Fruit fly (Drosophila melanogaster) whole organism, adult: Measurements from ENCODE around the gene CG14221.

Experiments
- CG11617 ChIP-seq: fragments of 200-800 bp; sonication (Bioruptor generic); optimal IDR thresholded peaks from 2 replicates; lab custom pipeline; 2017; ENCODE audit warnings: mild to moderate bottlenecking, missing biosample characterization, missing genetic modification reagents, missing genetic modification characterization
- CG12768 ChIP-seq: fragments of 200-800 bp; sonication (Bioruptor generic); optimal IDR thresholded peaks from 2 replicates; lab custom pipeline; 2017; ENCODE audit warnings: missing biosample characterization, missing genetic modification characterization, mild to moderate bottlenecking, moderate library complexity, missing genetic modification reagents
- CG14711 ChIP-seq: fragments of 200-800 bp; sonication (Bioruptor generic); optimal IDR thresholded peaks from 2 replicates; lab custom pipeline; 2018; ENCODE audit warnings: missing biosample characterization, mild to moderate bottlenecking, missing genetic modification characterization, moderate library complexity
- CG1620 ChIP-seq: fragments of 200-800 bp; sonication (Bioruptor generic); optimal IDR thresholded peaks from 2 replicates; lab custom pipeline; 2016; ENCODE audit warnings: missing biosample characterization, missing genetic modification characterization
- CG33017 ChIP-seq: fragments of 200-800 bp; sonication (Bioruptor generic); optimal IDR thresholded peaks from 2 replicates; lab custom pipeline; 2018; ENCODE audit warnings: missing biosample characterization, mild to moderate bottlenecking, missing genetic modification characterization, moderate library complexity
- CG5204 ChIP-seq: fragments of 200-800 bp; sonication (Bioruptor generic); optimal IDR thresholded peaks from 2 replicates; lab custom pipeline; 2016; ENCODE audit warnings: missing biosample characterization, missing genetic modification characterization
- CG7045 ChIP-seq: fragments of 200-800 bp; sonication (Bioruptor generic); optimal IDR thresholded peaks from 2 replicates; lab custom pipeline; 2017; ENCODE audit warnings: missing biosample characterization, mild to moderate bottlenecking, missing genetic modification characterization
- CG7101 ChIP-seq: fragments of 200-800 bp; sonication (Bioruptor generic); optimal IDR thresholded peaks from 2 replicates; lab custom pipeline; 2018; ENCODE audit warnings: missing biosample characterization, mild to moderate bottlenecking, missing genetic modification characterization, moderate library complexity
- Clk ChIP-seq: fragments of 200-800 bp; sonication (Bioruptor generic); optimal IDR thresholded peaks from 2 replicates; lab custom pipeline; 2017; ENCODE audit warnings: missing biosample characterization, missing genetic modification characterization
- Crg-1 ChIP-seq: fragments of 200-800 bp; sonication (Bioruptor generic); optimal IDR thresholded peaks from 2 replicates; lab custom pipeline; 2016; ENCODE audit warnings: missing biosample characterization, missing genetic modification characterization
- Hr96 ChIP-seq: fragments of 200-800 bp; sonication (Bioruptor generic); optimal IDR thresholded peaks from 2 replicates; lab custom pipeline; 2016; ENCODE audit warnings: missing biosample characterization, missing genetic modification characterization
- Mnt ChIP-seq: fragments of 200-800 bp; sonication (Bioruptor generic); optimal IDR thresholded peaks from 2 replicates; lab custom pipeline; 2016; ENCODE audit warnings: missing biosample characterization, mild to moderate bottlenecking, missing genetic modification characterization
- bab1 ChIP-seq: fragments of 200-800 bp; sonication (Bioruptor generic); optimal IDR thresholded peaks from 3 replicates; lab custom pipeline; 2019; ENCODE audit warnings: missing biosample characterization, mild to moderate bottlenecking, missing genetic modification characterization, moderate library complexity
- cic ChIP-seq: fragments of 200-800 bp; sonication (Bioruptor generic); optimal IDR thresholded peaks from 2 replicates; lab custom pipeline; 2017; ENCODE audit warnings: missing biosample characterization, mild to moderate bottlenecking, missing genetic modification characterization, moderate library complexity
- cnc ChIP-seq, 2 experiments: fragments of >200 bp; optimal IDR thresholded peaks; 2 replicates each; lab custom pipeline; 2017
- kay ChIP-seq: fragments of 200-800 bp; sonication (Bioruptor generic); peaks from one replicate; lab custom pipeline; 2016; ENCODE audit warnings: missing biosample characterization, missing genetic modification characterization, borderline replicate concordance
- ovo ChIP-seq: fragments of 200-800 bp; sonication (Bioruptor generic); optimal IDR thresholded peaks from 2 replicates; lab custom pipeline; 2016; ENCODE audit warnings: missing biosample characterization, missing genetic modification characterization
- pad ChIP-seq: fragments of 200-800 bp; sonication (Bioruptor generic); optimal IDR thresholded peaks from 3 replicates; lab custom pipeline; 2017; ENCODE audit warnings: missing biosample characterization, missing genetic modification characterization, mild to moderate bottlenecking, moderate library complexity, missing genetic modification reagents
- tj ChIP-seq: fragments of 200-800 bp; sonication (Bioruptor generic); optimal IDR thresholded peaks from 3 replicates; lab custom pipeline; 2017; ENCODE audit warnings: missing biosample characterization, mild to moderate bottlenecking, missing genetic modification characterization, moderate library complexity
- toe ChIP-seq: fragments of 200-800 bp; sonication (Bioruptor generic); optimal IDR thresholded peaks from 2 replicates; lab custom pipeline; 2016; ENCODE audit warnings: missing biosample characterization, missing genetic modification characterization

CG14221 gene

DNA sequence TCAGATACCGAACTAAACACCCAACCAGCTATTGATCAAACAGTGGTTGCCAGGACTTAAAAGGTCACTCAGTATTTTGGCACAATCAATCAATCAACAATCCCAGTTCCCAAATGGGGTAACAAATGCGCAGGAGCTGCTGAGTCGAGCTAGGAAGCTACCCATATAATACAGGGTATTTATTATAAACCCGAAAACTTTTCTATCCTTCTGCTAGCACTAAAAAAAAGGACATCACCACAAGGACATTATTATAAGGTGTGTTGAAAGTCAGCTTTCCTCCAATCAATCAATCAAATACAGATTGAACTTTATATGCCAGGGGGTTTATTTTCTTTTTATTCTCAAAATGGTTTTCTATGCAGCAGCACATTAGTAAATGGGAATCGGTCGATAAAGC is at the start of gene CG14221:
Gene CG14221 (minus strand): TSS at position 101 of the 400 bp plus-strand sequence.
- no peak for TF ChIP-seq CG12768

- peak; percentile 98 for TF ChIP-seq Hr96 (GFP tag; lab: Kevin White, UChicago)
- TF ChIP-seq CG33017 = peak; percentile 93
- TF ChIP-seq kay (GFP tag; lab: Kevin White, UChicago) = peak; percentile 99
- TF ChIP-seq toe (GFP tag; lab: Kevin White, UChicago) = peak; percentile 91
- peak; percentile 94 for TF ChIP-seq CG11617 (GFP tag; lab: Kevin White, UChicago)
- peak; percentile 96 for TF ChIP-seq CG1620 (GFP tag; lab: Kevin White, UChicago)
- peak; percentile 91 for TF ChIP-seq CG7045 (GFP tag; lab: Kevin White, UChicago)
- TF ChIP-seq tj = peak; percentile 81
- no peak for TF ChIP-seq cnc (optimal IDR thresholded peaks at IDR 0.05; lab: Kevin White, UChicago)
- TF ChIP-seq Clk (GFP tag; lab: Kevin White, UChicago) = peak; percentile 84
- TF ChIP-seq Crg-1 (GFP tag; lab: Kevin White, UChicago) = peak; percentile 93
- TF ChIP-seq CG12768 = peak; percentile 96
- TF ChIP-seq CG14711 (tag; lab: Kevin White, UChicago) = peak; percentile 88
- peak; percentile 95 for TF ChIP-seq CG5204 (GFP tag; lab: Kevin White, UChicago)
- peak; percentile 91 for TF ChIP-seq ovo (GFP tag; lab: Kevin White, UChicago)
- peak; percentile 94 for TF ChIP-seq Mnt
- TF ChIP-seq pad (GFP tag; lab: Kevin White, UChicago) = peak; percentile 83
- peak; percentile 44 for TF ChIP-seq cic (GFP tag; lab: Kevin White, UChicago)
- peak; percentile 98 for TF ChIP-seq CG7101 (tag; lab: Kevin White, UChicago)
- peak; percentile 90 for TF ChIP-seq bab1 (GFP tag; lab: Kevin White, UChicago)
These were observed 47.4 kb upstream of the CG14221 start for dm6 chrX:19668405-19668804.

DNA sequence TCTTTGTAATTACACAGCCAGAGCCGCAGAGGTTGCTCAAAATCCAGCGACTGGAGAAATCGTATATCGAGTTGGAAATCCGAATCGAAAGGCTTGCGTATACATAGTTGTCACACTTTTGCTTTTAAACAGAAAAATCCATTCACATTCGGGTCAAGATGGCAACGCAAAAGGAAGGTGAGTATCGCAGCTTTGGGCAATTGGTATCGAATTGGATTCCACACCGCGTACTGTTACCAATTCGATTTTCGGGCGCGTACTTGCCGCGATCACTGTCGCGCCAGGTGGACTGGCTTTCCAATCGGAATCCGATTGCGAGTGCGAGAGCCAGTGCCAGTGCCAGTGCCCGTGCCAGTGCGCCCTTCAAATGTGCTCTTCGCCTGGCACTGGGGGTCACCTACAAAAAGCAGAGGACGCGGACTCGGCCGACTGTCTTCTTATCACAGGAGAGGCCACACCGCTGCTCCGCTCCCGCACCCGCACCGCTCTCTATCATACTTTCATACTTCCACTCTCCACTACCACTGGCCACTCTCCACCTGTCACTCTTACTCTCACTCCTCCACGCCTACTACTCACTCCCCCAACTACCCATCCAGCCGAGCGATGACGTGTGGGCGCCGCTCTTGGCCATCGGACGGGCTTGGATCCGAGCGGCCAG is 46.5 kb upstream of the CG14221 start:
- peak; percentile 11 for TF ChIP-seq cic (GFP tag; lab: Kevin White, UChicago)
- TF ChIP-seq bab1 (GFP tag; lab: Kevin White, UChicago) = no peak

- peak; percentile 79 for TF ChIP-seq Hr96 (GFP tag; lab: Kevin White, UChicago)
- TF ChIP-seq CG7101 (tag; lab: Kevin White, UChicago) = peak; percentile 63
- peak; percentile 80 for TF ChIP-seq CG1620 (GFP tag; lab: Kevin White, UChicago)
- peak; percentile 69 for TF ChIP-seq Mnt
- TF ChIP-seq Clk (GFP tag; lab: Kevin White, UChicago) = peak; percentile 8
- no peak for TF ChIP-seq cnc (optimal IDR thresholded peaks at IDR 0.05; lab: Kevin White, UChicago)
- TF ChIP-seq CG5204 (GFP tag; lab: Kevin White, UChicago) = peak; percentile 46
- peak; percentile 35 for TF ChIP-seq toe (GFP tag; lab: Kevin White, UChicago)
- peak; percentile 45 for TF ChIP-seq CG12768
- no peak for TF ChIP-seq Crg-1 (GFP tag; lab: Kevin White, UChicago)
- TF ChIP-seq CG33017 = no peak
- TF ChIP-seq bab1 (GFP tag; lab: Kevin White, UChicago) = peak; percentile 68
- TF ChIP-seq ovo (GFP tag; lab: Kevin White, UChicago) = no peak
- TF ChIP-seq cic (GFP tag; lab: Kevin White, UChicago) = peak; percentile 84
- TF ChIP-seq CG14711 (tag; lab: Kevin White, UChicago) = peak; percentile 43
- peak; percentile 71 for TF ChIP-seq tj
- peak; percentile 24 for TF ChIP-seq CG7045 (GFP tag; lab: Kevin White, UChicago)
- TF ChIP-seq kay (GFP tag; lab: Kevin White, UChicago) = peak; percentile 61
- TF ChIP-seq pad (GFP tag; lab: Kevin White, UChicago) = peak; percentile 51
- TF ChIP-seq CG11617 (GFP tag; lab: Kevin White, UChicago) = peak; percentile 25
These were observed 46.0 kb upstream of the CG14221 start, which contains the start of gene Zw for dm6 chrX:19666991-19667409. Gene Zw, plus strand, starts transcription at chrX:19667252.

- TF ChIP-seq kay (GFP tag; lab: Kevin White, UChicago) = no peak
- TF ChIP-seq tj = peak; percentile 48
- TF ChIP-seq Crg-1 (GFP tag; lab: Kevin White, UChicago) = no peak
- no peak for TF ChIP-seq CG14711 (tag; lab: Kevin White, UChicago)
- TF ChIP-seq CG1620 (GFP tag; lab: Kevin White, UChicago) = peak; percentile 49
- peak; percentile 99 for TF ChIP-seq cic (GFP tag; lab: Kevin White, UChicago)
- peak; percentile 31 for TF ChIP-seq CG7101 (tag; lab: Kevin White, UChicago)
- no peak for TF ChIP-seq ovo (GFP tag; lab: Kevin White, UChicago)
- TF ChIP-seq toe (GFP tag; lab: Kevin White, UChicago) = peak; percentile 2
- TF ChIP-seq CG33017 = no peak
- TF ChIP-seq pad (GFP tag; lab: Kevin White, UChicago) = no peak
- TF ChIP-seq CG12768 = peak; percentile 28
- no peak for TF ChIP-seq cnc (optimal IDR thresholded peaks at IDR 0.05; lab: Kevin White, UChicago)
- TF ChIP-seq bab1 (GFP tag; lab: Kevin White, UChicago) = peak; percentile 72
- no peak for TF ChIP-seq CG7045 (GFP tag; lab: Kevin White, UChicago)
- peak; percentile 72 for TF ChIP-seq Mnt
- peak; percentile 24 for TF ChIP-seq CG11617 (GFP tag; lab: Kevin White, UChicago)
- no peak for TF ChIP-seq Clk (GFP tag; lab: Kevin White, UChicago)
- TF ChIP-seq Hr96 (GFP tag; lab: Kevin White, UChicago) = peak; percentile 43
- no peak for TF ChIP-seq CG5204 (GFP tag; lab: Kevin White, UChicago)
These were observed 44.7 kb upstream of the CG14221 start for dm6 chrX:19665684-19666141.
